Worm (Caenorhabditis elegans) whole organism, mixed stage, embryonic: Measurements from ENCODE around the gene C04E6.7.

Experiments
- bed-3 ChIP-seq: fragments of 200-800 bp; sonication (Bioruptor generic); optimal IDR thresholded peaks from 3 replicates; lab custom pipeline; 2018; ENCODE audit warnings: mild to moderate bottlenecking, missing genetic modification characterization, moderate library complexity, missing compliant biosample characterization
- blmp-1 ChIP-seq: fragments of 150-350 bp; optimal IDR thresholded peaks from 2 replicates; lab custom pipeline; 2014; ENCODE audit warnings: missing biosample characterization, missing genetic modification characterization
- ceh-39 ChIP-seq: fragments of 150-350 bp; optimal IDR thresholded peaks from 2 replicates; lab custom pipeline; 2014; ENCODE audit warnings: missing biosample characterization, missing genetic modification characterization
- ceh-43 ChIP-seq: fragments of 200-800 bp; sonication (Bioruptor generic); optimal IDR thresholded peaks from 2 replicates; lab custom pipeline; 2018; ENCODE audit warnings: mild to moderate bottlenecking, missing genetic modification characterization, moderate library complexity, missing compliant biosample characterization
- ceh-83 ChIP-seq: fragments of 200-800 bp; sonication (Bioruptor generic); optimal IDR thresholded peaks from 2 replicates; lab custom pipeline; 2018; ENCODE audit warnings: mild to moderate bottlenecking, missing genetic modification characterization, missing compliant biosample characterization
- ces-1 ChIP-seq: fragments of 150-350 bp; optimal IDR thresholded peaks from 2 replicates; lab custom pipeline; 2014; ENCODE audit warnings: missing biosample characterization, missing genetic modification reagents, missing genetic modification characterization
- cnd-1 ChIP-seq: fragments of 200-800 bp; sonication (Bioruptor generic); optimal IDR thresholded peaks from 2 replicates; lab custom pipeline; 2018; ENCODE audit warnings: mild to moderate bottlenecking, missing genetic modification characterization, missing compliant biosample characterization
- drap-1 ChIP-seq: fragments of 200-800 bp; sonication (Bioruptor generic); optimal IDR thresholded peaks from 3 replicates; lab custom pipeline; 2018; ENCODE audit warnings: mild to moderate bottlenecking, missing genetic modification characterization, missing compliant biosample characterization
- elt-1 ChIP-seq: sonication (generic microtip); optimal IDR thresholded peaks from 2 replicates; lab custom pipeline; 2017; ENCODE audit warnings: missing genetic modification characterization, mild to moderate bottlenecking, missing compliant biosample characterization, antibody characterized with exemption, moderate library complexity, borderline replicate concordance; ENCODE audit not compliant: insufficient read depth
- elt-3 ChIP-seq: fragments of 150-350 bp; optimal IDR thresholded peaks from 2 replicates; lab custom pipeline; 2014; ENCODE audit warnings: missing biosample characterization, missing genetic modification characterization
- flh-1 ChIP-seq: fragments of 200-800 bp; sonication (Bioruptor generic); optimal IDR thresholded peaks from 2 replicates; lab custom pipeline; 2018; ENCODE audit warnings: mild to moderate bottlenecking, missing genetic modification characterization, moderate library complexity, missing compliant biosample characterization
- ham-2 ChIP-seq: fragments of 200-800 bp; sonication (Bioruptor generic); optimal IDR thresholded peaks from 2 replicates; lab custom pipeline; 2018; ENCODE audit warnings: mild to moderate bottlenecking, missing genetic modification characterization, missing compliant biosample characterization
- hlh-1 ChIP-seq: fragments of 150-350 bp; optimal IDR thresholded peaks from 2 replicates; lab custom pipeline; 2014; ENCODE audit warnings: missing biosample characterization, missing genetic modification reagents, missing genetic modification characterization
- lin-13 ChIP-seq: fragments of 150-350 bp; optimal IDR thresholded peaks from 2 replicates; lab custom pipeline; 2014; ENCODE audit warnings: missing biosample characterization, missing genetic modification characterization
- lin-32 ChIP-seq: fragments of 200-800 bp; sonication (Bioruptor generic); optimal IDR thresholded peaks from 2 replicates; lab custom pipeline; 2018; ENCODE audit warnings: mild to moderate bottlenecking, missing genetic modification characterization, missing compliant biosample characterization
- mab-5 ChIP-seq: fragments of 150-350 bp; optimal IDR thresholded peaks from 2 replicates; lab custom pipeline; 2014; ENCODE audit warnings: missing biosample characterization, missing genetic modification characterization
- mep-1 ChIP-seq: fragments of 150-350 bp; optimal IDR thresholded peaks from 2 replicates; lab custom pipeline; 2017; ENCODE audit warnings: missing biosample characterization, missing genetic modification reagents, missing genetic modification characterization, inconsistent platforms
- mls-2 ChIP-seq: sonication (generic microtip); optimal IDR thresholded peaks from 2 replicates; lab custom pipeline; 2016; ENCODE audit warnings: mild to moderate bottlenecking, missing genetic modification characterization, moderate library complexity, missing compliant biosample characterization
- nhr-12 ChIP-seq: fragments of 150-350 bp; optimal IDR thresholded peaks from 2 replicates; lab custom pipeline; 2014; ENCODE audit warnings: missing biosample characterization, missing genetic modification characterization
- nhr-2 ChIP-seq: fragments of 150-350 bp; optimal IDR thresholded peaks from 2 replicates; lab custom pipeline; 2014; ENCODE audit warnings: missing biosample characterization, missing genetic modification characterization
- nhr-76 ChIP-seq: sonication (generic microtip); optimal IDR thresholded peaks from 2 replicates; lab custom pipeline; 2017; ENCODE audit warnings: missing biosample characterization, missing genetic modification characterization
- pha-4 ChIP-seq: fragments of 150-350 bp; optimal IDR thresholded peaks from 2 replicates; lab custom pipeline; 2018; ENCODE audit warnings: missing biosample characterization, missing genetic modification reagents, missing genetic modification characterization
- sem-2 ChIP-seq: fragments of 200-800 bp; sonication (Bioruptor generic); optimal IDR thresholded peaks from 2 replicates; lab custom pipeline; 2018; ENCODE audit warnings: mild to moderate bottlenecking, missing genetic modification characterization, missing compliant biosample characterization
- snpc-4 ChIP-seq: fragments of 150-350 bp; optimal IDR thresholded peaks from 2 replicates; lab custom pipeline; 2014; ENCODE audit warnings: missing biosample characterization, missing genetic modification characterization
- sptf-1 ChIP-seq: sonication (generic microtip); optimal IDR thresholded peaks from 2 replicates; lab custom pipeline; 2017; ENCODE audit warnings: mild to moderate bottlenecking, missing genetic modification characterization, moderate library complexity, missing compliant biosample characterization
- tbx-8 ChIP-seq: fragments of 200-800 bp; sonication (Bioruptor generic); optimal IDR thresholded peaks from 2 replicates; lab custom pipeline; 2018; ENCODE audit warnings: mild to moderate bottlenecking, missing genetic modification characterization, moderate library complexity, missing compliant biosample characterization
- unc-120 ChIP-seq: sonication (generic microtip); optimal IDR thresholded peaks from 2 replicates; lab custom pipeline; 2017; ENCODE audit warnings: missing genetic modification characterization, missing compliant biosample characterization; ENCODE audit not compliant: poor library complexity, severe bottlenecking
- unc-62 ChIP-seq: fragments of 150-350 bp; optimal IDR thresholded peaks from 2 replicates; lab custom pipeline; 2014; ENCODE audit warnings: missing biosample characterization, missing genetic modification reagents, missing genetic modification characterization
- zip-8 ChIP-seq: fragments of 150-350 bp; optimal IDR thresholded peaks from 2 replicates; lab custom pipeline; 2014; ENCODE audit warnings: missing biosample characterization, missing genetic modification characterization
- ztf-11 ChIP-seq: fragments of 150-350 bp; optimal IDR thresholded peaks from 2 replicates; lab custom pipeline; 2014; ENCODE audit warnings: missing biosample characterization, missing genetic modification characterization

Gene C04E6.7

DNA sequence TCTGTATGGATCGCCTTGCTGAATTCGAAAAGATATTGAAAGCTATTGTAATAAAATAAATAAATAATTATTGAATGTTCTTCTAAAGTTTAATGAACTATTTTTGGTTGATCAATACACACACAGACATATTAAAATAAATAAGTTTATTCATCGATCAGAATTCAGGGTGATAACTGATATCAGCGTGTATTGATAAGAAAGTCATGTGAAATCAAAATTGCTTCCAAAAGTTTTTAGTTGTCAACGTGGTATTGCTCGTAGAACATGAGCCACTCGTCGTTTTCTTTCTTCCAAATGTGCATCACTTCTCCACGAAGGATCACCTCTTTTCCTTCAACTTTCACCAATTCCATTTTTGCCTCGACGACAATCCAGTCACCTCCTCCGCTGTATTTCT lies 10.7 kb upstream of the C04E6.7 start:
- no peak for TF ChIP-seq zip-8 (tag; lab: Kevin White, UChicago)
- no peak for TF ChIP-seq nhr-12 (tag; lab: Kevin White, UChicago)
- no peak for TF ChIP-seq unc-62 (GFP tag; lab: Kevin White, UChicago)
- no peak for TF ChIP-seq drap-1 (GFP tag; lab: Kevin White, UChicago)
- no peak for TF ChIP-seq mab-5 (tag; lab: Kevin White, UChicago)
- TF ChIP-seq elt-3 (tag; lab: Kevin White, UChicago), result no peak
- no peak for TF ChIP-seq tbx-8 (GFP tag; lab: Kevin White, UChicago)
- TF ChIP-seq mls-2 (tag; lab: Kevin White, UChicago), result no peak
- no peak for TF ChIP-seq lin-32 (GFP tag; lab: Kevin White, UChicago)
- no peak for TF ChIP-seq nhr-2 (tag; lab: Kevin White, UChicago)
- TF ChIP-seq bed-3 (GFP tag; lab: Kevin White, UChicago), result no peak
- TF ChIP-seq lin-13 (tag; lab: Kevin White, UChicago), result no peak
- no peak for TF ChIP-seq flh-1
- no peak for TF ChIP-seq elt-1
- TF ChIP-seq pha-4 (tag; lab: Kevin White, UChicago), result no peak
- TF ChIP-seq ham-2 (GFP tag; lab: Kevin White, UChicago), result no peak
- TF ChIP-seq mep-1 (tag; lab: Kevin White, UChicago), result no peak
- TF ChIP-seq blmp-1 (tag; lab: Kevin White, UChicago), result no peak
- no peak for TF ChIP-seq nhr-76 (tag; lab: Kevin White, UChicago)
- no peak for TF ChIP-seq ceh-83 (GFP tag; lab: Kevin White, UChicago)

DNA sequence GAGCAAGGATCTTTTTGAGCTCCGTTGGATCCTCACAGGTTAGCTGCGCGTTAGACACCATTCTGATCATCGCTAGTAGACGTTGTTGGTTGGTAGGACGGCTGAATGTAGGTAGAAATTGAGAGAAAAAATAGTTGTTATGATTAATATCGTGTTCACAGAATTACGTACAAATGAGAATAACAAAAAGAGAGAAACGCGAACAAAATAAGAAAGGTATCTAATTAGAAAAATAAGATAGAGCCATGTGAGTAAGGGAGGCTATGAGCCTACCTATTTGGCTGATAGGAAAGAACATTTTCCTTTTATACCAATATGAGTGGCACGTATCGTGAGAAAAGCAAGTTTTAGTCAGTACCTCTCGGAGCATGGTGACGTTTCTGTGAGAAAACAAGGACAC lies 9.4 kb upstream of the C04E6.7 start, which contains the start of gene C04E6.8:
TSS of gene C04E6.8 (minus strand) at position 101 of the 400 bp plus-strand sequence.
- TF ChIP-seq ceh-39 (tag; lab: Kevin White, UChicago), result no peak
- no peak for TF ChIP-seq pha-4 (tag; lab: Kevin White, UChicago)

DNA sequence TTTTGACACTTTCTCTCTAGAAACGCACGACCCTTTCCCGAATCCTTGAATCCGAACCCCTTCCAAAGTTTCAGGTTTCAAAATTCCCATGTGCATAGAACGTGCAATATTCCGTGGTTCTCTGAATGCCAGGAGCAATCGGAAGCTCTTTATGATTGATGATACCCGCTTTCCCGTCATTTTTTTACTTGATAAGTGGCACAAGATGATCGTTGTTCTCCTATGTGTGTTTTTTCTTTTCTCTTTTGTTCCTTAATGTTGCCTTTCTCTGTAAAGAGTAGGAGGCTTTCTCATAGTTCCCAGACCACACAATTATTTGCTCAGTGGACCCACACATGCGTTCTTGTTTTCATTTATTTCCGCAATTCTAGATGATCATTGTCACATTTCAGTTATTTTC lies 4.3 kb upstream of the C04E6.7 start:
- TF ChIP-seq ceh-39 (tag; lab: Kevin White, UChicago) (no peak), nhr-12 (tag; lab: Kevin White, UChicago) (no peak), sem-2 (GFP tag; lab: Kevin White, UChicago) (no peak), mab-5 (tag; lab: Kevin White, UChicago) (no peak), blmp-1 (tag; lab: Kevin White, UChicago) (no peak), unc-62 (GFP tag; lab: Kevin White, UChicago) (no peak), ztf-11 (tag; lab: Kevin White, UChicago) (no peak), ces-1 (GFP tag; lab: Kevin White, UChicago) (no peak), ceh-43 (GFP tag; lab: Kevin White, UChicago) (no peak), unc-120 (tag; lab: Kevin White, UChicago) (no peak), lin-13 (tag; lab: Kevin White, UChicago) (no peak)

DNA sequence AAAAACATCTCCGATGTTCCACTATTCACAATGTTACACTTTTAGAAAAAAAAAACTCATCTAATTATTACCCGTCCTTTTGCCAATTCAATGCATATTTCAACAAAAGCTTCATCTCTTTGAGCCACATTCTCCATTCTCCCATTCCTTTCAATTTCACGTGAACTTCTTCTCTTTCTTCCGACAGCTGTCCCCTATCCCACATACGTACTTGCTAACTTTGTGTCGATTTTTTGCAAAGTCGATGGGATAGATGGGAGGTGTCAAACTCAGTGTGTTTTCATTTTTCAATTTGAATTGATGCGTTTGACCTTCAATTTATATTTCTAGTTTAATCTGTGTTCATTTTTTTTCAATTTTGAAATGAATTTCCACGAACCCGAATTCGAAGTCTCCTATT lies 1.9 kb upstream of the C04E6.7 start:
- TF ChIP-seq hlh-1 (tag; lab: Kevin White, UChicago) (peak; percentile 32), ceh-43 (GFP tag; lab: Kevin White, UChicago) (no peak)

ce11 chrV:5895021-5895420 lies 1.9 kb downstream of the C04E6.7 start, which contains the start of gene grd-9:
Gene grd-9 (plus strand): TSS chrV:5895321.
- TF ChIP-seq unc-62 (GFP tag; lab: Kevin White, UChicago), result no peak
- TF ChIP-seq zip-8 (tag; lab: Kevin White, UChicago), result no peak
- TF ChIP-seq snpc-4 (tag; lab: Kevin White, UChicago), result no peak
- no peak for TF ChIP-seq pha-4 (tag; lab: Kevin White, UChicago)
- TF ChIP-seq drap-1 (GFP tag; lab: Kevin White, UChicago), result no peak
- no peak for TF ChIP-seq sptf-1

DNA sequence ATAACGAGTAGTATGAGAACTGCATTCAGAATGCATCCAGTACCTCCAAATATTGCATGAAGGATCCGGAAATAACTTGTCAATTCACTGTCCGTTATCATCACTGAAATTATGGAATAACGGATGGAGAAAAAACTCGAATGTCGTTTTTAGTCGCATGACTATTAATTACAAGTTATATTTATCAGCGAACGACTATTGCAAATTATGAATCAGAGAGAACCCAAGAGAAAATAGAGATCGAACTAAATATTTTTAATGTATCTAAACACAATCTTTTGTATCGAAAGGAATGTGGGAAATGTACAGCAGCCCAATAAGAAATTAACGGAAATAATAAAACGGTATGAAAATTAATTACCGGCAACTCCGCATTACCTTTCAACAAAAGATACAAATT lies 6.8 kb downstream of the C04E6.7 start, which contains the start of gene srd-16:
TSS of gene srd-16 (minus strand) at position 101 of the 400 bp plus-strand sequence.
- TF ChIP-seq ceh-43 (GFP tag; lab: Kevin White, UChicago) (no peak), nhr-2 (tag; lab: Kevin White, UChicago) (no peak), elt-3 (tag; lab: Kevin White, UChicago) (no peak), drap-1 (GFP tag; lab: Kevin White, UChicago) (no peak), sem-2 (GFP tag; lab: Kevin White, UChicago) (no peak), tbx-8 (GFP tag; lab: Kevin White, UChicago) (no peak), sptf-1 (no peak), cnd-1 (tag; lab: Kevin White, UChicago) (no peak), lin-13 (tag; lab: Kevin White, UChicago) (no peak)
